Worm (Caenorhabditis elegans): ENCODE data around the gene Y53F4B.20.

The Y53F4B.20 gene

DNA sequence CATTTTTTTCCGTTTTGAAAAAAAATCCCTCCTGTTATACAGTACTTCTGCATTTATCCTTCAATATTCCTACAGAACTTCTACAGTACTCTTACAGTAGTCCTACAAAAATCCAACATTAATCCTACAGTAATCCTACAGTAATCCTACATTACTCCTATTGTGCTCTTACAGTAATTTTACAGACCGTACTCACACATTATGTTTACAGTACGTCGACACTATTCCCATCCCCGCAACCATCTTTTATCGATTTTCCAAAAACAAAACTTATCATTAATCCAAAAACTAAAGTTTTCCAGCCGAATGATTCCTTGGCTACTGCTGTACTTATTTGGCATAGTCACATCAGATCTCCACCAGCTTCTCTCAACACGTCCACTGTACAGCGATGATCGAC is at the start of gene Y53F4B.20:
Y53F4B.20 (plus strand) TSS at position 301 of the 400 bp plus-strand sequence.
- TF ChIP-seq ztf-29 (GFP tag; IDR thresholded peaks at IDR 0.05) (no peak), ref-1 (GFP tag; conservative IDR thresholded peaks at IDR 0.05) (no peak), tab-1 (GFP tag; IDR thresholded peaks at IDR 0.05) (no peak), med-1 (GFP tag; optimal IDR thresholded peaks at IDR 0.05; ENCODE audit: insufficient read depth) (no peak), klf-2 (GFP tag; conservative IDR thresholded peaks at IDR 0.05) (no peak), T22C8.4 (GFP tag; IDR thresholded peaks at IDR 0.05) (no peak), flt-1 (GFP tag; IDR thresholded peaks at IDR 0.05) (no peak), ztf-23 (GFP tag; IDR thresholded peaks at IDR 0.05) (no peak), cog-1 (tag; optimal IDR thresholded peaks at IDR 0.05) (no peak)

DNA sequence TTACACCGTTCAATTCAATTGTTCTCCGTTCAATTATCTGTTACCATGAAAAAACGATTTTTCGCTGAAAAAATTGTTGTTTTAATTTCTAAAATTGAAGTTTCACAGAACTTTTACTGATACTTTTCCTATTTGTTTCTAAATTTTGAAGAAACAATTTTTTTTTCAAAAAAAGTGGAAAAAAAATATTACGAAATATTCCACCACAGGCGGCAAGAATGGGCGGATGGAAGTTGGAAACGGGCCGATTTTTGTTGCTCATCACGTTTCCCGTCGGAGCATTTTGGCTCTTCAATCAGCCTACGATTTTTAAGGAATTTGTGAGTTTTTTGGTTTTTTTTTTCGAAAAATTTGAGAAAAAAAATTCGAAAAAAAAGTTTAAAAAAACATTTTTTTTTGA is 46.5 kb upstream of the Y53F4B.20 start, which contains the start of gene Y53F4B.14:
Y53F4B.14 (plus strand) TSS at position 210 of the 400 bp plus-strand sequence.
- TF ChIP-seq ztf-29 (GFP tag; IDR thresholded peaks at IDR 0.05) (no peak), med-1 (GFP tag; optimal IDR thresholded peaks at IDR 0.05; ENCODE audit: insufficient read depth) (no peak), klf-2 (GFP tag; conservative IDR thresholded peaks at IDR 0.05) (no peak), flt-1 (GFP tag; IDR thresholded peaks at IDR 0.05) (no peak), ref-1 (GFP tag; conservative IDR thresholded peaks at IDR 0.05) (no peak), tab-1 (GFP tag; IDR thresholded peaks at IDR 0.05) (no peak), ztf-23 (GFP tag; IDR thresholded peaks at IDR 0.05) (no peak), cog-1 (tag; optimal IDR thresholded peaks at IDR 0.05) (no peak)

DNA sequence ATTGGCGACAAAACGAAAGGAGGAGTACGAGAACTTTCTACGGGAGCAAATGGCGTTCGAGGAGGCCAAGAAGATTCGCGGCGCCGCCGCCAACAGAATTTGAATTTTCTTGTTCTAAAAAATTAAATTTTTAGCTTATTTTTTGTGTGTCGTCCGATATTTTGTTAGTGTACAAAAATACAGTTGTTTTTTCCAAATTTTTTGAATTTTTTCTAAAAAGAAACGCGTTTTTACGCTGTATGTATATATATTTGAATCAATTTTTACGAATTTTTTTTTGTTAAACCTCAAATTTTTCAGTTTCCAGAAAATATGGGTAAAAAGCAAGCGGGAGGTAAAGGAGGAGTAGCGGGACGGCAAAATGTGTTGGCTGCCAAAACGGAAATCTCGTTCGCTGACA is 45.2 kb upstream of the Y53F4B.20 start, which contains the start of gene trip-4:
trip-4 (plus strand) TSS at position 301 of the 400 bp plus-strand sequence.
- no peak for TF ChIP-seq klf-2 (GFP tag; conservative IDR thresholded peaks at IDR 0.05)
- TF ChIP-seq med-1 (GFP tag; optimal IDR thresholded peaks at IDR 0.05; ENCODE audit: insufficient read depth) = no peak
- no peak for TF ChIP-seq ztf-29 (GFP tag; IDR thresholded peaks at IDR 0.05)
- no peak for TF ChIP-seq flt-1 (GFP tag; IDR thresholded peaks at IDR 0.05)
- TF ChIP-seq cog-1 (tag; optimal IDR thresholded peaks at IDR 0.05) = no peak
- no peak for TF ChIP-seq T22C8.4 (GFP tag; IDR thresholded peaks at IDR 0.05)
- no peak for TF ChIP-seq ref-1 (GFP tag; conservative IDR thresholded peaks at IDR 0.05)
- TF ChIP-seq ztf-23 (GFP tag; IDR thresholded peaks at IDR 0.05) = no peak
- no peak for TF ChIP-seq tab-1 (GFP tag; IDR thresholded peaks at IDR 0.05)

DNA sequence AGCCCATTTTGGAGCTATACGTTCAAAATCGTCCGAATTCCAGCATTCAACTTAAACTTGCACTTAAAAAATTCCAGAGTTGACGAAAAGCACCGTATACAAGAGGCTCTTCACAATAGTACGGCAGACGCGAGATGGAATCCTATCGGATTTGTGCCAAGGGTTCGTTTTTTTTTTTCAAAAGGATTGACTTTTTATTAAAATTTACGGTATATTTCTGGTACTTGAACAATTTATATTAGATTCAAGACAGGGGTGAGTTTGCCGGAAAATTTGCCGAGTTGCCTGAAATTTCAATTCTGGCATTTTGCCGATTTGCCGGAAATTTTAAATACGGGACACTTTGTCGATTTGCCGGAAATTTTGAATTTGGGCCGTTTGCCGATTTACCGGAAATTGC is 42.0 kb upstream of the Y53F4B.20 start:
- TF ChIP-seq ref-1 (GFP tag; conservative IDR thresholded peaks at IDR 0.05) = no peak

DNA sequence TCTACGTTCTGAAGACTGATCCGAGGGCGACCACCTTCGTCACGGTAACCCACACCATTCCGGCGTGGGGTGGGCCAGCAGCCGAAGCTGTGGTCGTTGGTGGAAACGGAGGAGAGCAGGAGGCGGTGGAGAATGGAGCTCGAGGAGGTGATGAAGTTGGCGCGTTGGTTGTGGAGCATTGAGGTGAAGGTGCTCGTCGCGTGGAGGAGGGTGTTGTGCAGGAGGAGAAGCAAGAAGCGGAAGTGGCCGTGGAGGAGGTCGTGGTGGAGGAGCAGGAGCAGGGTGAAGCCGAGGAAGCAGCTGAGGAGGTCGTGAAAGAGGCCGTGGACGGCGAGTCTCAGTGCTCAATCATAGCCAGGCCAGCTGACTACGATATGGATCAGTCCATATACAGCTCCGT is 26.0 kb upstream of the Y53F4B.20 start, which contains the start of gene Y53F4B.17:
Y53F4B.17 (plus strand) TSS at position 375 of the 400 bp plus-strand sequence.
- TF ChIP-seq tab-1 (GFP tag; IDR thresholded peaks at IDR 0.05) (0 out of 2 replicates have a peak, but pooled peaks have one; percentile 33), cog-1 (tag; optimal IDR thresholded peaks at IDR 0.05) (no peak)

DNA sequence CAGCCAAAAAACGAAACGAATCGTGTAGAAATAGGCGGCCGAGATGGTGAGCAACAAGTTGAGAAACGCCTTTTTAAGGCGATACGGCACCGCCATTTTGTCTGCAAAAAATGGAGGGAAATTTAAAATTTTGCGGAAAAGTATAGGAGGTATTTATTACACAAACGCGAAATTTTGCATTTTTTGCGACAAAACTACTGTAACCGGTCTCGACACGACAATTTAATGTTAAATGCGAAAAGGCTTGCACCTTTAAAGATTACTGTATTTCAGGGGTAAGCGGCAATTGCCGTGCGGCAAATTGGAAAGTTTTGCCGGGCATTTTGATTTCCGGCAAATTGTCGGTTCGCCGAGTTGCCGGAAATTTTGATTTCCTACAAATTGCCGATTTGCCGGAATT is 12.7 kb upstream of the Y53F4B.20 start, which contains the start of gene Y53F4B.18:
Y53F4B.18 (minus strand) TSS at position 101 of the 400 bp plus-strand sequence.
- TF ChIP-seq klf-2 (GFP tag; conservative IDR thresholded peaks at IDR 0.05) = no peak
- no peak for TF ChIP-seq ztf-23 (GFP tag; IDR thresholded peaks at IDR 0.05)
- TF ChIP-seq flt-1 (GFP tag; IDR thresholded peaks at IDR 0.05) = no peak
- TF ChIP-seq tab-1 (GFP tag; IDR thresholded peaks at IDR 0.05) = no peak
- no peak for TF ChIP-seq T22C8.4 (GFP tag; IDR thresholded peaks at IDR 0.05)
- no peak for TF ChIP-seq ztf-29 (GFP tag; IDR thresholded peaks at IDR 0.05)
- no peak for TF ChIP-seq ref-1 (GFP tag; conservative IDR thresholded peaks at IDR 0.05)
- no peak for TF ChIP-seq cog-1 (tag; optimal IDR thresholded peaks at IDR 0.05)
- TF ChIP-seq med-1 (GFP tag; optimal IDR thresholded peaks at IDR 0.05; ENCODE audit: insufficient read depth) = no peak

DNA sequence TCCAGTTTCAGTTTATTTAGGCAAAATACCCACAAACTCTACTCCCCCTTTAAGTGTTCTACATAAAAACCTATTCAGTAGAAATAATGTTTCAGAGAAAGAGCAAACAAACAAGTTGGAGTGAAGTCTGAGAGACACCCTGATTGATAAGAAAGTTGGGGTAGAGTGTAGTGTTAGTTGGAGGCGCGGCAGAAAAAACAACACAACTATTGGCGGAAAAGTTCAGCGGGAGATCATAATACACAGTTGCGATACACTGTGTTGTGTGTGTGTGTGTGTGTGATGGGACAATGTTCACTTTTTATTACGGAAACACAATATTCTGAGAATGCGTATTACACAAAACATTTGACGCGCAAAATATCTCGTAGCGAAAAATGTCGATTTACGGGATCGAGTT is 9.5 kb upstream of the Y53F4B.20 start:
- TF ChIP-seq ztf-29 (GFP tag; IDR thresholded peaks at IDR 0.05) (no peak), tab-1 (GFP tag; IDR thresholded peaks at IDR 0.05) (no peak), med-1 (GFP tag; optimal IDR thresholded peaks at IDR 0.05; ENCODE audit: insufficient read depth) (no peak), T22C8.4 (GFP tag; IDR thresholded peaks at IDR 0.05) (no peak), cog-1 (tag; optimal IDR thresholded peaks at IDR 0.05) (no peak), ztf-23 (GFP tag; IDR thresholded peaks at IDR 0.05) (no peak), ref-1 (GFP tag; conservative IDR thresholded peaks at IDR 0.05) (no peak), flt-1 (GFP tag; IDR thresholded peaks at IDR 0.05) (no peak), klf-2 (GFP tag; conservative IDR thresholded peaks at IDR 0.05) (no peak)

DNA sequence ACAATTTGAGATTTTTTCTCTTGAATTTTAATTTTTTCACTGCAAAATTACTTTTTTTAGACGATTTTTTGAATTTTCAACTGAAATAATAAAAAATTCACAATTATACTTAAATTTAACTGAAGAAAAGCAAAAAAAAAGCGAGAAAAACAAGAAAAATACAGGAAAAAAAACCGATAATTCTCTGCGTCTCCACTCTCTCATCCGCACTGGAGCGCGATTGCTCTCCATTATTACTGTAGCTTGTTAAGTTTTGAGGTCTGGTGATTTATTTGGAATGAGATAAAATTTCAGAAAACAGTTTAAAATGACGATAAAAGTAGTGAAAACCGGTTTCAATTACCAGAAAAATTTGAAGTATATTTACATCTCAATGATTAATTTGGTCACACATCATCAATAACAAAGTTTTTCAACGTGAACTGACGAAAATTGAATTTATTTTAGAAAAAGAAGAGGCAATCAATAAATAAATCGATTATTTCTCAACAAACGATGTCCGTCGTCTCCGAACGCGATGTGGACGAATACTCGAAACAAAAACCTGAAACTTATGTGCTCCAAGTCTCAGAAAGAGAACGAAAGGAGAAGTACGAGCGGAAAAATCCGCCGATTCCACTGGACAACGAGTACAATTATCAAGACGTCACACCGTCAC is 7.4 kb upstream of the Y53F4B.20 start, which contains the start of gene Y53F4B.19:
Y53F4B.19 (plus strand) TSS at position 157 of the 658 bp plus-strand sequence.
- TF ChIP-seq ztf-29 (GFP tag; IDR thresholded peaks at IDR 0.05) (no peak), ztf-23 (GFP tag; IDR thresholded peaks at IDR 0.05) (no peak), med-1 (GFP tag; optimal IDR thresholded peaks at IDR 0.05; ENCODE audit: insufficient read depth) (no peak), ref-1 (GFP tag; conservative IDR thresholded peaks at IDR 0.05) (no peak), T22C8.4 (GFP tag; IDR thresholded peaks at IDR 0.05) (no peak), cog-1 (tag; optimal IDR thresholded peaks at IDR 0.05) (no peak), flt-1 (GFP tag; IDR thresholded peaks at IDR 0.05) (no peak), tab-1 (GFP tag; IDR thresholded peaks at IDR 0.05) (no peak), klf-2 (GFP tag; conservative IDR thresholded peaks at IDR 0.05) (no peak)

DNA sequence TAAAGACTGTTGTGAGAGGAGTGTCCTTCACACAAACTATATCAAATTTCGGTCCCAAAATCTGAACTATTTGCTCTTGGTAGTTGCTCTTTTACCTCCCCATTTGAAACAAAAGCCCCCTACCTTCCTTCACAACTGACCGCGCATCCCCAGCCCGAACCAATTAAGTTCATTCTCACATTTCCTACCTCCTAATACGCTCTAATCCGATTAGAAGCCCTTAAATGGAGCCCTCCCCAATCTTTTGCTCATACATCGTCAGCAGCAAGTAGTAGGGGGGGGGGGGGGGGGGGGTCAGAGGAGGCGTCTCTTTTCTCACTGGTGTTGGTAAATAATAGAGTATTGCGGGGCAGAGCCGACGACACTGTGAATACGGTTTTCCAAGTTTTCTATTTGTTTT is 3.7 kb upstream of the Y53F4B.20 start:
- TF ChIP-seq med-1 (GFP tag; optimal IDR thresholded peaks at IDR 0.05; ENCODE audit: insufficient read depth) (no peak), klf-2 (GFP tag; conservative IDR thresholded peaks at IDR 0.05) (no peak), cog-1 (tag; optimal IDR thresholded peaks at IDR 0.05) (no peak), ztf-23 (GFP tag; IDR thresholded peaks at IDR 0.05) (no peak), ztf-29 (GFP tag; IDR thresholded peaks at IDR 0.05) (no peak), flt-1 (GFP tag; IDR thresholded peaks at IDR 0.05) (no peak), tab-1 (GFP tag; IDR thresholded peaks at IDR 0.05) (no peak), ref-1 (GFP tag; conservative IDR thresholded peaks at IDR 0.05) (no peak), T22C8.4 (GFP tag; IDR thresholded peaks at IDR 0.05) (no peak)

Data from whole organism, midembryonic.